Worm (Caenorhabditis elegans) whole organism, L4 larva: ENCODE results near the gene tbx-38.

Experiments
- F26F4.8 ChIP-seq: fragments of 200-800 bp; sonication (Bioruptor generic); conservative IDR thresholded peaks from 2 replicates; pipeline ENCODE4 v1.3.6; 2022; ENCODE audit warnings: missing genetic modification characterization, missing compliant biosample characterization
- F44E2.7 ChIP-seq: fragments of 200-800 bp; sonication (Bioruptor generic); IDR thresholded peaks from 2 replicates; pipeline ENCODE4 v2.1.2; 2022; ENCODE audit warnings: missing genetic modification characterization, missing compliant biosample characterization
- R02D3.7 ChIP-seq: fragments of 150-350 bp; sonication (generic microtip); optimal IDR thresholded peaks from 3 replicates; lab custom pipeline; 2014; ENCODE audit warnings: missing biosample characterization, missing genetic modification characterization
- T20F7.1 ChIP-seq: fragments of 200-800 bp; sonication (Bioruptor generic); optimal IDR thresholded peaks from 2 replicates; lab custom pipeline; 2018; ENCODE audit warnings: mild to moderate bottlenecking, missing genetic modification characterization, missing compliant biosample characterization
- T26A8.4 ChIP-seq: fragments of 200-800 bp; sonication (Bioruptor generic); IDR thresholded peaks from 2 replicates; pipeline ENCODE4 v1.3.6; 2022; ENCODE audit warnings: missing genetic modification characterization, missing compliant biosample characterization
- Y5F2A.4 ChIP-seq: fragments of 200-800 bp; sonication (Bioruptor generic); optimal IDR thresholded peaks from 2 replicates; lab custom pipeline; 2018; ENCODE audit warnings: mild to moderate bottlenecking, missing genetic modification characterization, missing compliant biosample characterization
- aha-1 ChIP-seq: fragments of 150-350 bp; peaks from one replicate; lab custom pipeline; 2014; ENCODE audit warnings: missing biosample characterization, missing genetic modification characterization
- arid-1 ChIP-seq: fragments of 200-800 bp; sonication (Bioruptor generic); conservative IDR thresholded peaks from 2 replicates; pipeline ENCODE4 v1.3.6; 2022; ENCODE audit warnings: missing genetic modification reagents, missing genetic modification characterization, missing compliant biosample characterization
- ceh-62 ChIP-seq: sonication (generic microtip); optimal IDR thresholded peaks from 2 replicates; lab custom pipeline; 2017; ENCODE audit warnings: missing biosample characterization, missing genetic modification characterization
- ceh-82 ChIP-seq: sonication (generic microtip); optimal IDR thresholded peaks from 2 replicates; lab custom pipeline; 2017; ENCODE audit warnings: missing biosample characterization, missing genetic modification characterization
- cey-2 ChIP-seq: sonication (generic microtip); optimal IDR thresholded peaks from 3 replicates; lab custom pipeline; 2017; ENCODE audit warnings: missing genetic modification characterization, mild to moderate bottlenecking, missing compliant biosample characterization, antibody characterized with exemption, borderline replicate concordance; ENCODE audit not compliant: insufficient read depth
- daf-19 ChIP-seq: fragments of 200-800 bp; sonication (Bioruptor generic); conservative IDR thresholded peaks from 2 replicates; pipeline ENCODE4 v1.3.6; 2022; ENCODE audit warnings: missing genetic modification characterization, missing compliant biosample characterization
- dmd-6 ChIP-seq: fragments of 200-800 bp; sonication (Bioruptor generic); IDR thresholded peaks from 2 replicates; pipeline ENCODE4 v1.3.6; 2022; ENCODE audit warnings: missing genetic modification reagents, missing genetic modification characterization, missing compliant biosample characterization
- dpl-1 ChIP-seq: fragments of 150-350 bp; optimal IDR thresholded peaks from 2 replicates; lab custom pipeline; 2014; ENCODE audit warnings: missing biosample characterization, missing genetic modification reagents, missing genetic modification characterization
- dve-1 ChIP-seq: sonication (generic microtip); optimal IDR thresholded peaks from 2 replicates; lab custom pipeline; 2017; ENCODE audit warnings: antibody characterized with exemption, mild to moderate bottlenecking, missing genetic modification characterization, missing compliant biosample characterization; ENCODE audit not compliant: insufficient read depth
- hif-1 ChIP-seq, 2 experiments: sonication (generic microtip); optimal IDR thresholded peaks; 2 replicates each; lab custom pipeline; 2016 to 2017; ENCODE audit warnings: missing compliant biosample characterization in 2 of 2, missing genetic modification characterization in 2 of 2, missing genetic modification reagents in 2 of 2, missing genotype in 2 of 2, mild to moderate bottlenecking in 1 of 2
- hmg-1.1 ChIP-seq: fragments of 200-800 bp; sonication (Bioruptor generic); IDR thresholded peaks from 2 replicates; pipeline ENCODE4 v1.3.6; 2022; ENCODE audit warnings: missing genetic modification reagents, missing genetic modification characterization, missing compliant biosample characterization
- lim-7 ChIP-seq: fragments of 200-800 bp; sonication (Bioruptor generic); IDR thresholded peaks from 2 replicates; pipeline ENCODE4 v1.3.6; 2022; ENCODE audit warnings: missing genetic modification characterization, missing compliant biosample characterization
- lin-13 ChIP-seq: fragments of 150-350 bp; optimal IDR thresholded peaks from 2 replicates; lab custom pipeline; 2014; ENCODE audit warnings: missing biosample characterization, missing genetic modification reagents, missing genetic modification characterization
- lin-38 ChIP-seq: fragments of 200-800 bp; sonication (Bioruptor generic); IDR thresholded peaks from 2 replicates; pipeline ENCODE4 v1.3.6; 2022; ENCODE audit warnings: missing genetic modification reagents, missing genetic modification characterization, missing compliant biosample characterization
- lsy-2 ChIP-seq, 2 experiments: fragments of 150-350 bp in 1 of 2; sonication (generic microtip) in 1 of 2; optimal IDR thresholded peaks; 2 replicates each; lab custom pipeline; 2014 to 2017; ENCODE audit warnings: missing biosample characterization in 2 of 2, missing genetic modification characterization in 2 of 2
- mdl-1 ChIP-seq, 2 experiments: fragments of 150-350 bp in 1 of 2; sonication (generic microtip) in 1 of 2; optimal IDR thresholded peaks; 2 replicates each; lab custom pipeline; 2014 to 2017; ENCODE audit warnings: missing biosample characterization in 2 of 2, missing genetic modification characterization in 2 of 2
- mdt-29 ChIP-seq: fragments of 200-800 bp; sonication (Bioruptor generic); IDR thresholded peaks from 2 replicates; pipeline ENCODE4 v1.3.6; 2022; ENCODE audit warnings: missing genetic modification reagents, missing genetic modification characterization, missing compliant biosample characterization
- mep-1 ChIP-seq: fragments of 150-350 bp; sonication (generic microtip); optimal IDR thresholded peaks from 3 replicates; lab custom pipeline; 2014; ENCODE audit warnings: missing biosample characterization, missing genetic modification characterization
- mes-2 ChIP-seq: sonication (generic microtip); optimal IDR thresholded peaks from 2 replicates; lab custom pipeline; 2016; ENCODE audit warnings: missing genotype, mild to moderate bottlenecking, missing genetic modification characterization, missing compliant biosample characterization; ENCODE audit not compliant: poor library complexity, severe bottlenecking
- mxl-3 ChIP-seq: fragments of 200-800 bp; sonication (Bioruptor generic); optimal IDR thresholded peaks from 2 replicates; lab custom pipeline; 2018; ENCODE audit warnings: mild to moderate bottlenecking, missing genetic modification characterization, missing compliant biosample characterization
- nhr-102 ChIP-seq: sonication (generic microtip); optimal IDR thresholded peaks from 2 replicates; lab custom pipeline; 2016; ENCODE audit warnings: mild to moderate bottlenecking, missing genetic modification characterization, moderate library complexity, missing compliant biosample characterization
- nhr-11 ChIP-seq: fragments of 150-350 bp; optimal IDR thresholded peaks from 2 replicates; lab custom pipeline; 2014; ENCODE audit warnings: missing biosample characterization, missing genetic modification characterization
- nhr-28 ChIP-seq: fragments of 150-350 bp; optimal IDR thresholded peaks from 2 replicates; lab custom pipeline; 2014; ENCODE audit warnings: missing biosample characterization, missing genetic modification characterization
- nhr-41 ChIP-seq: fragments of 200-800 bp; sonication (Bioruptor generic); IDR thresholded peaks from 2 replicates; pipeline ENCODE4 v1.3.6; 2022; ENCODE audit warnings: missing genetic modification reagents, missing genetic modification characterization, missing compliant biosample characterization
- nhr-42 ChIP-seq: fragments of 200-800 bp; sonication (Bioruptor generic); IDR thresholded peaks from 2 replicates; pipeline ENCODE4 v1.3.6; 2022; ENCODE audit warnings: missing genetic modification characterization, missing compliant biosample characterization
- nhr-48 ChIP-seq: sonication (generic microtip); optimal IDR thresholded peaks from 2 replicates; lab custom pipeline; 2016; ENCODE audit warnings: mild to moderate bottlenecking, missing genetic modification characterization, missing compliant biosample characterization
- nhr-6 ChIP-seq: fragments of 150-350 bp; optimal IDR thresholded peaks from 2 replicates; lab custom pipeline; 2014; ENCODE audit warnings: missing biosample characterization, missing genetic modification characterization
- nhr-77 ChIP-seq: fragments of 150-350 bp; optimal IDR thresholded peaks from 2 replicates; lab custom pipeline; 2014; ENCODE audit warnings: missing biosample characterization, missing genetic modification characterization
- pha-4 ChIP-seq, 2 experiments: fragments of 150-350 bp in 1 of 2; fragments of 200-800 bp in 1 of 2; sonication (Bioruptor generic) in 1 of 2; IDR thresholded peaks in 1 of 2; optimal IDR thresholded peaks in 1 of 2; 2 replicates each; pipeline versions ENCODE4 v1.3.6 to Lab custom; 2014 to 2022; ENCODE audit warnings: missing genetic modification characterization in 2 of 2, missing genetic modification reagents in 2 of 2, missing biosample characterization in 1 of 2, missing compliant biosample characterization in 1 of 2
- rbr-2 ChIP-seq: sonication (generic microtip); optimal IDR thresholded peaks from 2 replicates; lab custom pipeline; 2016; ENCODE audit warnings: missing genotype, missing genetic modification characterization, missing compliant biosample characterization
- skn-1 ChIP-seq: fragments of 150-350 bp; optimal IDR thresholded peaks from 2 replicates; lab custom pipeline; 2014; ENCODE audit warnings: missing biosample characterization, missing genetic modification characterization
- snpc-1.2 ChIP-seq: fragments of 200-800 bp; sonication (Bioruptor generic); IDR thresholded peaks from 2 replicates; pipeline ENCODE4 v1.3.6; 2022; ENCODE audit warnings: missing genetic modification reagents, missing genetic modification characterization, missing compliant biosample characterization
- spr-1 ChIP-seq: sonication (generic microtip); optimal IDR thresholded peaks from 2 replicates; lab custom pipeline; 2016; ENCODE audit warnings: mild to moderate bottlenecking, missing genetic modification characterization, missing compliant biosample characterization
- spr-3 ChIP-seq: fragments of 200-800 bp; sonication (Bioruptor generic); optimal IDR thresholded peaks from 2 replicates; lab custom pipeline; 2018; ENCODE audit warnings: mild to moderate bottlenecking, missing genetic modification characterization, missing compliant biosample characterization
- tra-1 ChIP-seq: fragments of 200-800 bp; sonication (Bioruptor generic); IDR thresholded peaks from 2 replicates; pipeline ENCODE4 v1.3.6; 2022; ENCODE audit warnings: missing genetic modification reagents, missing genetic modification characterization, missing compliant biosample characterization
- unc-130 ChIP-seq: sonication (generic microtip); optimal IDR thresholded peaks from 2 replicates; lab custom pipeline; 2016; ENCODE audit warnings: missing genetic modification reagents, missing genetic modification characterization, missing compliant biosample characterization
- unc-62 ChIP-seq, 3 experiments: fragments of 150-350 bp in 1 of 3; sonication (generic microtip); optimal IDR thresholded peaks in 2 of 3; peaks in 1 of 3; 1 replicate in 1 of 3; 2 replicates in 2 of 3; lab custom pipeline; 2014 to 2017; ENCODE audit warnings: missing biosample characterization in 3 of 3, missing genetic modification characterization in 3 of 3, missing genetic modification reagents in 3 of 3, missing genotype in 1 of 3
- vab-7 ChIP-seq: fragments of 200-800 bp; sonication (Bioruptor generic); IDR thresholded peaks from 2 replicates; pipeline ENCODE4 v1.3.6; 2022; ENCODE audit warnings: missing genetic modification reagents, missing genetic modification characterization, missing compliant biosample characterization
- zip-11 ChIP-seq: fragments of 200-800 bp; sonication (Bioruptor generic); IDR thresholded peaks from 2 replicates; pipeline ENCODE4 v1.3.6; 2022; ENCODE audit warnings: missing genetic modification characterization, missing compliant biosample characterization

The tbx-38 gene

ce11 chrIII:11829062-11829461 lies 43.2 kb upstream of the tbx-38 start:
- no peak for TF ChIP-seq T26A8.4 (GFP tag; lab: Robert Waterston, UW)
- no peak for TF ChIP-seq nhr-11 (tag; lab: Kevin White, UChicago)
- TF ChIP-seq ceh-62 (tag; lab: Kevin White, UChicago): no peak
- TF ChIP-seq pha-4 (GFP tag; IDR thresholded peaks at IDR 0.05; lab: Robert Waterston, UW): no peak
- no peak for TF ChIP-seq pha-4 (tag; optimal IDR thresholded peaks at IDR 0.05; lab: Kevin White, UChicago)

ce11 chrIII:11826118-11826517 lies 40.3 kb upstream of the tbx-38 start, which contains the start of gene rsp-8:
rsp-8 (plus strand) TSS chrIII:11826418.
- TF ChIP-seq ceh-82 (tag; lab: Kevin White, UChicago) (no peak), lim-7 (GFP tag; lab: Robert Waterston, UW) (no peak), arid-1 (GFP tag; lab: Robert Waterston, UW) (no peak), nhr-42 (GFP tag; lab: Robert Waterston, UW) (no peak), F44E2.7 (no peak), unc-130 (GFP tag; lab: Kevin White, UChicago) (no peak), T20F7.1 (GFP tag; lab: Kevin White, UChicago) (no peak), F26F4.8 (GFP tag; lab: Robert Waterston, UW) (no peak), zip-11 (GFP tag; lab: Robert Waterston, UW) (no peak), mdt-29 (no peak), spr-3 (GFP tag; lab: Kevin White, UChicago) (no peak), nhr-102 (tag; lab: Kevin White, UChicago) (no peak), unc-62 (GFP tag; optimal IDR thresholded peaks at IDR 0.05 in 1 of 2; lab: Kevin White, UChicago) (no peak), unc-62 (tag; optimal IDR thresholded peaks at IDR 0.05; lab: Kevin White, UChicago) (no peak)
- TF ChIP-seq, all 104 proteins: peak for 0

- TF ChIP-seq lsy-2 (tag; optimal IDR thresholded peaks at IDR 0.05; lab: Kevin White, UChicago) (peak in 1 of 2 experiments; percentile 87), F44E2.7 (no peak), zip-11 (GFP tag; lab: Robert Waterston, UW) (no peak), Y5F2A.4 (GFP tag; lab: Kevin White, UChicago) (no peak), vab-7 (GFP tag; lab: Robert Waterston, UW) (peak; percentile 31; the same call in 1 of the 2 replicates), nhr-77 (tag; lab: Kevin White, UChicago) (peak; percentile 36), mxl-3 (GFP tag; lab: Kevin White, UChicago) (peak; percentile 91), R02D3.7 (tag; lab: Kevin White, UChicago) (no peak), lin-38 (GFP tag; lab: Robert Waterston, UW) (peak; percentile 94), mes-2 (tag; lab: Kevin White, UChicago) (peak; percentile 86), daf-19 (GFP tag; lab: Robert Waterston, UW) (no peak), lim-7 (GFP tag; lab: Robert Waterston, UW) (no peak), spr-1 (tag; lab: Kevin White, UChicago) (no peak), dpl-1 (GFP tag; lab: Kevin White, UChicago) (peak; percentile 64), hmg-1.1 (GFP tag; lab: Robert Waterston, UW) (peak; percentile 49), nhr-42 (GFP tag; lab: Robert Waterston, UW) (no peak), nhr-48 (no peak), pha-4 (GFP tag; IDR thresholded peaks at IDR 0.05; lab: Robert Waterston, UW) (no peak), pha-4 (tag; optimal IDR thresholded peaks at IDR 0.05; lab: Kevin White, UChicago) (no peak), nhr-6 (tag; lab: Kevin White, UChicago) (peak; percentile 42), cey-2 (tag; lab: Kevin White, UChicago) (no peak), tra-1 (GFP tag; lab: Robert Waterston, UW) (no peak), dmd-6 (GFP tag; lab: Robert Waterston, UW) (peak; percentile 21; the same call in 1 of the 2 replicates), skn-1 (tag; lab: Kevin White, UChicago) (no peak), lin-13 (GFP tag; lab: Kevin White, UChicago) (peak; percentile 76), dve-1 (tag; lab: Kevin White, UChicago) (peak; percentile 20), mdl-1 (tag; optimal IDR thresholded peaks at IDR 0.05; lab: Kevin White, UChicago) (peak; percentile 52 to 93), nhr-28 (tag; lab: Kevin White, UChicago) (peak; percentile 56), rbr-2 (tag; lab: Kevin White, UChicago) (peak; percentile 69), hif-1 (tag; optimal IDR thresholded peaks at IDR 0.05; lab: Kevin White, UChicago) (peak in 1 of 2 experiments; percentile 46), arid-1 (GFP tag; lab: Robert Waterston, UW) (0 out of 2 replicates have a peak, but pooled peaks have one; percentile 42), mep-1 (tag; lab: Kevin White, UChicago) (peak; percentile 64), snpc-1.2 (GFP tag; lab: Robert Waterston, UW) (no peak), nhr-41 (GFP tag; lab: Robert Waterston, UW) (no peak), unc-130 (GFP tag; lab: Kevin White, UChicago) (no peak), aha-1 (tag; lab: Kevin White, UChicago) (peak; percentile 93)
Observed at ce11 chrIII:11825654-11826053, 39.8 kb upstream of the tbx-38 start.
